Worm (Caenorhabditis elegans) whole organism, L4 larva: ENCODE results near the gene C09B9.1.

Experiments used
- D1046.2 ChIP-seq: fragments of 200-800 bp; sonication (Bioruptor generic); IDR thresholded peaks from 2 replicates; pipeline ENCODE4 v1.3.6; 2022; ENCODE audit warnings: missing genetic modification characterization, missing compliant biosample characterization
- F10B5.3 ChIP-seq: sonication (generic microtip); optimal IDR thresholded peaks from 2 replicates; lab custom pipeline; 2016; ENCODE audit warnings: mild to moderate bottlenecking, missing genetic modification characterization, missing compliant biosample characterization
- F26F4.8 ChIP-seq: fragments of 200-800 bp; sonication (Bioruptor generic); conservative IDR thresholded peaks from 2 replicates; pipeline ENCODE4 v1.3.6; 2022; ENCODE audit warnings: missing genetic modification characterization, missing compliant biosample characterization
- F49E8.2 ChIP-seq: sonication (generic microtip); optimal IDR thresholded peaks from 2 replicates; lab custom pipeline; 2016; ENCODE audit warnings: missing compliant biosample characterization, mild to moderate bottlenecking, missing genetic modification characterization, borderline replicate concordance
- R02D3.7 ChIP-seq: fragments of 150-350 bp; sonication (generic microtip); optimal IDR thresholded peaks from 3 replicates; lab custom pipeline; 2014; ENCODE audit warnings: missing biosample characterization, missing genetic modification characterization
- T20F7.1 ChIP-seq: fragments of 200-800 bp; sonication (Bioruptor generic); optimal IDR thresholded peaks from 2 replicates; lab custom pipeline; 2018; ENCODE audit warnings: mild to moderate bottlenecking, missing genetic modification characterization, missing compliant biosample characterization
- Y48G9A.11 ChIP-seq: fragments of 200-800 bp; sonication (Bioruptor generic); IDR thresholded peaks from 2 replicates; pipeline ENCODE4 v1.3.6; 2022; ENCODE audit warnings: missing genetic modification reagents, missing genetic modification characterization, missing compliant biosample characterization
- aly-2 ChIP-seq: sonication (generic microtip); optimal IDR thresholded peaks from 2 replicates; lab custom pipeline; 2018; ENCODE audit warnings: missing biosample characterization, missing genetic modification characterization
- ama-1 ChIP-seq: fragments of 150-350 bp; optimal IDR thresholded peaks from 2 replicates; lab custom pipeline; 2014; ENCODE audit warnings: inconsistent platforms, mixed read lengths
- attf-4 ChIP-seq: sonication (generic microtip); optimal IDR thresholded peaks from 3 replicates; lab custom pipeline; 2017; ENCODE audit warnings: missing biosample characterization, missing genetic modification characterization
- ceh-20 ChIP-seq: fragments of 200-800 bp; sonication (Bioruptor generic); IDR thresholded peaks from 2 replicates; pipeline ENCODE4 v1.3.6; 2022; ENCODE audit warnings: missing genetic modification reagents, missing genetic modification characterization, missing compliant biosample characterization
- ceh-28 ChIP-seq: fragments of 150-350 bp; optimal IDR thresholded peaks from 2 replicates; lab custom pipeline; 2014; ENCODE audit warnings: missing biosample characterization, missing genetic modification reagents, missing genetic modification characterization
- ceh-32 ChIP-seq: sonication (generic microtip); optimal IDR thresholded peaks from 2 replicates; lab custom pipeline; 2016; ENCODE audit warnings: mild to moderate bottlenecking, missing genetic modification characterization, missing compliant biosample characterization; ENCODE audit not compliant: poor library complexity
- ceh-44 ChIP-seq: fragments of 200-800 bp; sonication (Bioruptor generic); IDR thresholded peaks from 2 replicates; pipeline ENCODE4 v1.3.6; 2022; ENCODE audit warnings: missing genetic modification reagents, missing genetic modification characterization, missing compliant biosample characterization
- ceh-62 ChIP-seq: sonication (generic microtip); optimal IDR thresholded peaks from 2 replicates; lab custom pipeline; 2017; ENCODE audit warnings: missing biosample characterization, missing genetic modification characterization
- ceh-82 ChIP-seq: sonication (generic microtip); optimal IDR thresholded peaks from 2 replicates; lab custom pipeline; 2017; ENCODE audit warnings: missing biosample characterization, missing genetic modification characterization
- ctbp-1 ChIP-seq: fragments of 200-800 bp; sonication (Bioruptor generic); IDR thresholded peaks from 2 replicates; pipeline ENCODE4 v1.3.6; 2022; ENCODE audit warnings: missing genetic modification reagents, missing genetic modification characterization, missing compliant biosample characterization
- daf-12 ChIP-seq: fragments of 150-350 bp; optimal IDR thresholded peaks from 2 replicates; lab custom pipeline; 2014; ENCODE audit warnings: missing biosample characterization, missing genetic modification reagents, missing genetic modification characterization
- dmd-6 ChIP-seq: fragments of 200-800 bp; sonication (Bioruptor generic); IDR thresholded peaks from 2 replicates; pipeline ENCODE4 v1.3.6; 2022; ENCODE audit warnings: missing genetic modification reagents, missing genetic modification characterization, missing compliant biosample characterization
- dmd-8 ChIP-seq: fragments of 200-800 bp; sonication (Bioruptor generic); IDR thresholded peaks from 2 replicates; pipeline ENCODE4 v1.3.6; 2022; ENCODE audit warnings: missing genetic modification characterization, missing compliant biosample characterization
- dmd-9 ChIP-seq: fragments of 200-800 bp; sonication (Bioruptor generic); IDR thresholded peaks from 2 replicates; pipeline ENCODE4 v1.3.6; 2022; ENCODE audit warnings: missing genetic modification reagents, missing genetic modification characterization, missing compliant biosample characterization
- egl-27 ChIP-seq: sonication (generic microtip); optimal IDR thresholded peaks from 3 replicates; lab custom pipeline; 2017; ENCODE audit warnings: missing biosample characterization, missing genetic modification reagents, missing genetic modification characterization
- egl-43 ChIP-seq: fragments of 200-800 bp; sonication (Bioruptor generic); IDR thresholded peaks from 2 replicates; pipeline ENCODE4 v1.3.6; 2022; ENCODE audit warnings: missing genetic modification reagents, missing genetic modification characterization, missing compliant biosample characterization
- fkh-10 ChIP-seq: fragments of 150-350 bp; optimal IDR thresholded peaks from 2 replicates; lab custom pipeline; 2014; ENCODE audit warnings: missing biosample characterization, missing genetic modification reagents, missing genetic modification characterization
- fos-1 ChIP-seq: fragments of 150-350 bp; optimal IDR thresholded peaks from 2 replicates; lab custom pipeline; 2014; ENCODE audit warnings: missing biosample characterization, missing genetic modification characterization
- hmg-1.1 ChIP-seq: fragments of 200-800 bp; sonication (Bioruptor generic); IDR thresholded peaks from 2 replicates; pipeline ENCODE4 v1.3.6; 2022; ENCODE audit warnings: missing genetic modification reagents, missing genetic modification characterization, missing compliant biosample characterization
- lin-13 ChIP-seq: fragments of 150-350 bp; optimal IDR thresholded peaks from 2 replicates; lab custom pipeline; 2014; ENCODE audit warnings: missing biosample characterization, missing genetic modification reagents, missing genetic modification characterization
- lin-15B ChIP-seq: fragments of 150-350 bp; sonication (generic microtip); optimal IDR thresholded peaks from 3 replicates; lab custom pipeline; 2014; ENCODE audit warnings: missing biosample characterization, missing genetic modification characterization
- lin-29 ChIP-seq: fragments of 200-800 bp; sonication (Bioruptor generic); IDR thresholded peaks from 2 replicates; pipeline ENCODE4 v1.3.6; 2022; ENCODE audit warnings: missing genetic modification reagents, missing genetic modification characterization, missing compliant biosample characterization
- lin-39 ChIP-seq: fragments of 150-350 bp; optimal IDR thresholded peaks from 2 replicates; lab custom pipeline; 2014; ENCODE audit warnings: missing biosample characterization, missing genetic modification reagents, missing genetic modification characterization
- lsy-2 ChIP-seq, 2 experiments: fragments of 150-350 bp in 1 of 2; sonication (generic microtip) in 1 of 2; optimal IDR thresholded peaks; 2 replicates each; lab custom pipeline; 2014 to 2017; ENCODE audit warnings: missing biosample characterization in 2 of 2, missing genetic modification characterization in 2 of 2
- madf-9 ChIP-seq: fragments of 200-800 bp; sonication (Bioruptor generic); conservative IDR thresholded peaks from 2 replicates; pipeline ENCODE4 v1.3.6; 2022; ENCODE audit warnings: missing genetic modification reagents, missing genetic modification characterization, missing compliant biosample characterization
- mdl-1 ChIP-seq, 2 experiments: fragments of 150-350 bp in 1 of 2; sonication (generic microtip) in 1 of 2; optimal IDR thresholded peaks; 2 replicates each; lab custom pipeline; 2014 to 2017; ENCODE audit warnings: missing biosample characterization in 2 of 2, missing genetic modification characterization in 2 of 2
- mep-1 ChIP-seq: fragments of 150-350 bp; sonication (generic microtip); optimal IDR thresholded peaks from 3 replicates; lab custom pipeline; 2014; ENCODE audit warnings: missing biosample characterization, missing genetic modification characterization
- mes-2 ChIP-seq: sonication (generic microtip); optimal IDR thresholded peaks from 2 replicates; lab custom pipeline; 2016; ENCODE audit warnings: missing genotype, mild to moderate bottlenecking, missing genetic modification characterization, missing compliant biosample characterization; ENCODE audit not compliant: poor library complexity, severe bottlenecking
- nhr-10 ChIP-seq: fragments of 150-350 bp; optimal IDR thresholded peaks from 2 replicates; lab custom pipeline; 2014; ENCODE audit warnings: missing biosample characterization, missing genetic modification characterization
- nhr-111 ChIP-seq: fragments of 200-800 bp; sonication (Bioruptor generic); optimal IDR thresholded peaks from 2 replicates; lab custom pipeline; 2018; ENCODE audit warnings: mild to moderate bottlenecking, missing genetic modification characterization, missing compliant biosample characterization
- nhr-237 ChIP-seq: sonication (generic microtip); optimal IDR thresholded peaks from 2 replicates; lab custom pipeline; 2017; ENCODE audit warnings: missing biosample characterization, missing genetic modification characterization
- nhr-25 ChIP-seq: sonication (generic microtip); optimal IDR thresholded peaks from 2 replicates; lab custom pipeline; 2017; ENCODE audit warnings: missing genetic modification characterization, mild to moderate bottlenecking, missing compliant biosample characterization, antibody characterized with exemption, moderate library complexity, borderline replicate concordance; ENCODE audit not compliant: insufficient read depth
- nhr-28 ChIP-seq: fragments of 150-350 bp; optimal IDR thresholded peaks from 2 replicates; lab custom pipeline; 2014; ENCODE audit warnings: missing biosample characterization, missing genetic modification characterization
- nhr-41 ChIP-seq: fragments of 200-800 bp; sonication (Bioruptor generic); IDR thresholded peaks from 2 replicates; pipeline ENCODE4 v1.3.6; 2022; ENCODE audit warnings: missing genetic modification reagents, missing genetic modification characterization, missing compliant biosample characterization
- nhr-42 ChIP-seq: fragments of 200-800 bp; sonication (Bioruptor generic); IDR thresholded peaks from 2 replicates; pipeline ENCODE4 v1.3.6; 2022; ENCODE audit warnings: missing genetic modification characterization, missing compliant biosample characterization
- nhr-76 ChIP-seq: fragments of 150-350 bp; optimal IDR thresholded peaks from 2 replicates; lab custom pipeline; 2014; ENCODE audit warnings: missing biosample characterization, missing genetic modification characterization
- nhr-77 ChIP-seq: fragments of 150-350 bp; optimal IDR thresholded peaks from 2 replicates; lab custom pipeline; 2014; ENCODE audit warnings: missing biosample characterization, missing genetic modification characterization
- php-3 ChIP-seq: fragments of 200-800 bp; sonication (Bioruptor generic); IDR thresholded peaks from 2 replicates; pipeline ENCODE4 v1.3.6; 2022; ENCODE audit warnings: missing genetic modification reagents, missing genetic modification characterization, missing compliant biosample characterization
- pqm-1 ChIP-seq: sonication (generic microtip); optimal IDR thresholded peaks from 2 replicates; lab custom pipeline; 2017; ENCODE audit warnings: missing biosample characterization, missing genetic modification characterization
- sdz-12 ChIP-seq: fragments of 200-800 bp; sonication (Bioruptor generic); optimal IDR thresholded peaks from 2 replicates; lab custom pipeline; 2018; ENCODE audit warnings: mild to moderate bottlenecking, missing genetic modification characterization, missing compliant biosample characterization
- skn-1 ChIP-seq: fragments of 150-350 bp; optimal IDR thresholded peaks from 2 replicates; lab custom pipeline; 2014; ENCODE audit warnings: missing biosample characterization, missing genetic modification characterization
- tag-97 ChIP-seq: fragments of 200-800 bp; sonication (Bioruptor generic); IDR thresholded peaks from 2 replicates; pipeline ENCODE4 v1.3.6; 2022; ENCODE audit warnings: missing genetic modification characterization, missing compliant biosample characterization
- zfp-3 ChIP-seq: fragments of 200-800 bp; sonication (Bioruptor generic); conservative IDR thresholded peaks from 2 replicates; pipeline ENCODE4 v1.3.6; 2022; ENCODE audit warnings: missing genetic modification reagents, missing genetic modification characterization, missing compliant biosample characterization
- zip-11 ChIP-seq: fragments of 200-800 bp; sonication (Bioruptor generic); IDR thresholded peaks from 2 replicates; pipeline ENCODE4 v1.3.6; 2022; ENCODE audit warnings: missing genetic modification characterization, missing compliant biosample characterization
- ztf-7 ChIP-seq: fragments of 150-350 bp; optimal IDR thresholded peaks from 2 replicates; lab custom pipeline; 2014; ENCODE audit warnings: missing biosample characterization, missing genetic modification characterization

C09B9.1 gene

DNA sequence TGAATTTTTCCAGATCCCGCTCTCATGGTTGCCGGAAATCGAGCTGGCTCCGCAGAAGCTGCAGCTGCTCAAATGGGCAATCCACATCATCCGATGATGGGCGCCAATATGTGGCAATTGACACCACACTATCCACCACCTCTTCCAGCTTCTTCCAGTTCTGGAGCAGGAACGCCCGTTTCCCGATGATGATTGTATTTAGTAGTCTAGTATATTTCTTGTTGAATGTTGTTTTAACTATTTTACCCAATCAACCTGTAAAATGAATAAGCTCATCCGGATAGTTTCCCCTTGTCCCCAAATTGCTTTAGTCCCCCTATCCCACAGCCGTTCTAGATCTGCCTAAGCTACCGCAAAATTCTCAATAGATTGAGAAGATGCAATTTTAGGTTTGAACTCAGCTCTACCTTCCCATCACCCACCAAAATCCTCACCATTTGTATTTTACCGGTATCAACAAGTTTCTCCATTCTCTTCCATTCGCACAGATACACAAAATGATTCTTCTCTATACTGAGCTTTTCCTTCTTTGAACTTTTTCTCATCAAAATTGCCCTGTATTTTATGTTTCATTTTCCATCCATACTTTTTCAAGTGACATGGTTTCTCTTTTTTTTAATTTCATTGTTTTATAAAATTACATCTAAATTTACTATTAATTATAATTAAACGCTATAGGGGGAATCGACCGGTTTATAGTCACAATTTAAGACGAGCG is 48.8 kb downstream of the C09B9.1 start (continued):
- TF ChIP-seq nhr-10 = no peak
- no peak for TF ChIP-seq nhr-76 (tag; lab: Kevin White, UChicago)
- no peak for TF ChIP-seq nhr-41
- no peak for TF ChIP-seq lin-39 (tag; lab: Kevin White, UChicago)
- no peak for TF ChIP-seq ceh-44
- no peak for TF ChIP-seq ceh-62 (tag; lab: Kevin White, UChicago)
- TF ChIP-seq aly-2 (tag; lab: Kevin White, UChicago) = no peak
- TF ChIP-seq dmd-6 (GFP tag; lab: Robert Waterston, UW) = no peak; the same call in 1 of the 2 replicates
- no peak for TF ChIP-seq hmg-1.1 (GFP tag; lab: Robert Waterston, UW)
- TF ChIP-seq lin-15B (tag; lab: Kevin White, UChicago) = no peak
- no peak for TF ChIP-seq F26F4.8
- TF ChIP-seq nhr-237 (tag; lab: Kevin White, UChicago) = no peak
- TF ChIP-seq nhr-25 (tag; lab: Kevin White, UChicago) = no peak
- no peak for TF ChIP-seq daf-12 (tag; lab: Kevin White, UChicago)
- no peak for TF ChIP-seq attf-4 (tag; lab: Kevin White, UChicago)
- no peak for TF ChIP-seq Y48G9A.11 (GFP tag; lab: Robert Waterston, UW)
- no peak for TF ChIP-seq mes-2 (tag; lab: Kevin White, UChicago)
- no peak for TF ChIP-seq fkh-10 (GFP tag; lab: Kevin White, UChicago)
- no peak for TF ChIP-seq madf-9
- no peak for TF ChIP-seq mdl-1 (tag; optimal IDR thresholded peaks at IDR 0.05; lab: Kevin White, UChicago)
- no peak for TF ChIP-seq egl-27 (tag; lab: Kevin White, UChicago)
- no peak for TF ChIP-seq R02D3.7 (tag; lab: Kevin White, UChicago)
- TF ChIP-seq ceh-28 (tag; lab: Kevin White, UChicago) = no peak
- TF ChIP-seq nhr-111 (GFP tag; lab: Kevin White, UChicago) = no peak
- TF ChIP-seq T20F7.1 (GFP tag; lab: Kevin White, UChicago) = peak; percentile 55
- no peak for TF ChIP-seq egl-43 (GFP tag; lab: Robert Waterston, UW)
- TF ChIP-seq zip-11 (GFP tag; lab: Robert Waterston, UW) = no peak
- no peak for TF ChIP-seq ceh-20 (GFP tag; lab: Robert Waterston, UW)
- TF ChIP-seq fos-1 (tag; lab: Kevin White, UChicago) = no peak
- TF ChIP-seq sdz-12 (GFP tag; lab: Kevin White, UChicago) = no peak
- TF ChIP-seq ama-1 (lab: Kevin White, UChicago) = peak; percentile 18
- TF ChIP-seq dmd-9 (GFP tag; lab: Robert Waterston, UW) = no peak
- no peak for TF ChIP-seq nhr-42
- TF ChIP-seq lsy-2 (tag; optimal IDR thresholded peaks at IDR 0.05; lab: Kevin White, UChicago) = peak in 1 of 2 experiments; percentile 7
- TF ChIP-seq skn-1 = no peak
- no peak for TF ChIP-seq lin-29
- TF ChIP-seq nhr-77 (tag; lab: Kevin White, UChicago) = peak; percentile 6
- no peak for TF ChIP-seq php-3 (GFP tag; lab: Robert Waterston, UW)
- TF ChIP-seq zfp-3 = no peak
- TF ChIP-seq D1046.2 (GFP tag; lab: Robert Waterston, UW) = no peak
- TF ChIP-seq dmd-8 = no peak
- TF ChIP-seq nhr-28 = no peak
- TF ChIP-seq ztf-7 (tag; lab: Kevin White, UChicago) = no peak
- no peak for TF ChIP-seq F49E8.2 (tag; lab: Kevin White, UChicago)
- no peak for TF ChIP-seq pqm-1
- no peak for TF ChIP-seq F10B5.3
- TF ChIP-seq tag-97 (GFP tag; lab: Robert Waterston, UW) = no peak
- TF ChIP-seq ceh-32 (tag; lab: Kevin White, UChicago) = no peak
- TF ChIP-seq ceh-82 (tag; lab: Kevin White, UChicago) = no peak
- TF ChIP-seq ctbp-1 (GFP tag; lab: Robert Waterston, UW) = no peak
- TF ChIP-seq lin-13 = no peak
- peak; percentile 40 for TF ChIP-seq mep-1
